Fruit fly (Drosophila melanogaster): ENCODE data around the gene ssp2.

DNA sequence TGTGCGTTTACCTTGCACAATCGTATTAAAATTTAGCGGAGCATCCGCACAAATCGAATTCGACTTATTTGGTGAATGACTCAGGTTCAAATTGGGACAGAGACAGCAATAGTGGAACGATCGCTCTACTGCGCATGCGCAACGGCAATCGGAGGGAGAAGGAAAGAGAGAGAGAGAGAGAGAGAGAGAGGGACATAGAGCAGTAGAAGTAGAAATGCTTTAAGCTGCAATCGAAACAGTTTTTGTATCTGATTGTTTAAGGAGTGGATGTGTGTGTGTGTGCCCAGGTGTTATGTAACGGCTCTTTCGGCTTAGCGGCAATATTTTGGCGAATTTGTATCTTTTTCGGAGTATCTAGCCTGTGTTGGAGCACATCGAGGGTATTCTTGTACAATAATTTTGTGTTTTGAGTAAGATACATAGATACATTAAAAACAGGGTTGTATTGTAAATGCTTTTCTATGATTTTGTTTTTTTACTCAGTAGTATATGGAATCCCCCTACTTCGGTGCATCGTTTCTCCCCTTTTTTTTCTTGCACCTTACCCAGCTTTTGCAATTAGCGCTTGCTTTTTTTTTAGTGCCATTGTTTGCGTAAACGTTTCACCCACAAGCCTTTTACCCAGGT, 15.4 kb upstream of the ssp2 start:
- TF ChIP-seq CG8478 (optimal IDR thresholded peaks at IDR 0.05) (no peak), pan (optimal IDR thresholded peaks at IDR 0.05) (no peak), usp (GFP tag; optimal IDR thresholded peaks at IDR 0.05) (no peak)

All from whole organism.